Worm (Caenorhabditis elegans): ENCODE results near the gene idpb-2.

idpb-2 gene

DNA sequence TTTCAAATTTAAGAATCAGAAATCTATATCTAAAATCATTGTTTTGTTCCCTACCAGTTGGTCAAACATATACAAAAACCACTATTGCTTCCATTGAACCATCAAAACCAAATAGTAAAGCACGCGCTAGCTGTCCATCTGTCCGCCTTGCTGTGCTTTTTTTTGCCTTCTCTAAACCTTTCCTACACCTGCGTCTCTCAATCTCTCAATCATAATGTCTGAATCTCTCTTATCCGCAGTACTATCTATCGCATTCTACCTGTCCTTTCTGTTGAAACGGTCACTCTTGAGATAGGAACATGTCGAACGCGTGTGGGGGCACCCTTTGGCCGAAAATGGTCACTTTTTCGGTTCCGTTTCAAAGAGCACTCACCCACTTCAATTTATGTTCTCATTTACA lies 22.1 kb downstream of the idpb-2 start (continued):
- TF ChIP-seq mdl-1 (tag; optimal IDR thresholded peaks at IDR 0.05) (peak in 1 of 2 experiments; percentile 6), sup-37 (GFP tag; optimal IDR thresholded peaks at IDR 0.05) (no peak), lin-15B (tag; optimal IDR thresholded peaks at IDR 0.05) (no peak), snu-23 (GFP tag; optimal IDR thresholded peaks at IDR 0.05) (peak; percentile 37), efl-1 (optimal IDR thresholded peaks at IDR 0.05) (peak; percentile 16 to 51), efl-1 (GFP tag; optimal IDR thresholded peaks at IDR 0.05 in 1 of 2) (peak; percentile 10 to 86), hpl-2 (GFP tag; optimal IDR thresholded peaks at IDR 0.05) (no peak), nhr-84 (tag; optimal IDR thresholded peaks at IDR 0.05) (no peak), hlh-17 (GFP tag; optimal IDR thresholded peaks at IDR 0.05; ENCODE audit: borderline replicate concordance) (no peak), ama-1 (optimal IDR thresholded peaks at IDR 0.05) (no peak), ceh-90 (tag; optimal IDR thresholded peaks at IDR 0.05) (no peak), vab-15 (tag; optimal IDR thresholded peaks at IDR 0.05) (no peak), mep-1 (tag; optimal IDR thresholded peaks at IDR 0.05) (peak; percentile 44), C16A3.4 (tag; optimal IDR thresholded peaks at IDR 0.05) (no peak), unc-62 (GFP tag; optimal IDR thresholded peaks at IDR 0.05) (no peak), ztf-4 (tag; optimal IDR thresholded peaks at IDR 0.05) (no peak), aha-1 (tag; optimal IDR thresholded peaks at IDR 0.05) (no peak), lin-35 (GFP tag; optimal IDR thresholded peaks at IDR 0.05) (peak; percentile 12 to 14)

- TF ChIP-seq lin-14 (GFP tag; optimal IDR thresholded peaks at IDR 0.05) (peak; percentile 58), ceh-63 (GFP tag; optimal IDR thresholded peaks at IDR 0.05) (no peak), fkh-10 (GFP tag; optimal IDR thresholded peaks at IDR 0.05) (peak; percentile 87), pqm-1 (tag; optimal IDR thresholded peaks at IDR 0.05) (no peak), lin-39 (tag; optimal IDR thresholded peaks at IDR 0.05) (no peak), lin-35 (GFP tag; optimal IDR thresholded peaks at IDR 0.05) (no peak)
Measured at ce11 chrII:5046209-5047200, 22.9 kb downstream of the idpb-2 start.

DNA sequence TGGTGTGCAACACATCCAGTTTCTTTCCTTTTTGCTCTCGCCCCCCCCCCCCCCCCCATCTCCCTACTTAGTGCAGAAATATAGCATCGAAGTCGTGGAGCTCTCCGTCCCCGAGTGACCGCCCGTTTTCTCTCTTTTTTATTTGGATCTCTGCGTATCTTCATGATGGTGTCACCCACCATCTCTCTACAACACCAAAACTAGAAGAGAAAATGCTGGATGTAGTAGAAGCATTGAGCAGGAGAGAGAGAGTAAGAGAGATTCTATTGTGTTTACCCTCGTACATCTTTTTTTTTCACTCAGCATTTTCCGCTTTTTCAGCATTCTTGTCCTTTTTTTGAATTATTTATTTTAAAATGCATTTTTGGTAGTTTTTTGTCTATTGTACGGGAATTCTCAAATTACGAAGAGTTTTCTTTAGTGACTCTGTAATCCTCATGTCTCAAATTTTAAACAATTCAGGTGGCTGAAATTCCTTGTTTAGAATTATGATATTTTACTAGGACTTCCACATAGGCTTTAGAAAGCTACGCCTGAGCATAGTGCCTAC lies 27.0 kb downstream of the idpb-2 start:
- no peak for TF ChIP-seq C16A3.4 (tag; optimal IDR thresholded peaks at IDR 0.05)
- peak; percentile 57 for TF ChIP-seq unc-86 (tag; optimal IDR thresholded peaks at IDR 0.05)
- TF ChIP-seq rnt-1 (tag; optimal IDR thresholded peaks at IDR 0.05): no peak
- no peak for TF ChIP-seq dpl-1 (GFP tag; optimal IDR thresholded peaks at IDR 0.05)
- TF ChIP-seq nhr-19 (GFP tag; conservative IDR thresholded peaks at IDR 0.05): no peak
- peak; percentile 36 for TF ChIP-seq fkh-8 (tag; optimal IDR thresholded peaks at IDR 0.05)
- no peak for TF ChIP-seq zip-4 (GFP tag; optimal IDR thresholded peaks at IDR 0.05)
- TF ChIP-seq lir-3 (tag; optimal IDR thresholded peaks at IDR 0.05; ENCODE audit: poor library complexity): no peak
- TF ChIP-seq snpc-4 (tag; optimal IDR thresholded peaks at IDR 0.05): no peak
- TF ChIP-seq nhr-76 (tag; optimal IDR thresholded peaks at IDR 0.05): no peak
- TF ChIP-seq mdl-1 (tag; optimal IDR thresholded peaks at IDR 0.05): no peak
- no peak for TF ChIP-seq irx-1 (tag; optimal IDR thresholded peaks at IDR 0.05)
- TF ChIP-seq efl-1 (optimal IDR thresholded peaks at IDR 0.05): no peak
- TF ChIP-seq efl-1 (GFP tag; optimal IDR thresholded peaks at IDR 0.05 in 1 of 2): peak in 1 of 2 experiments; percentile 62
- no peak for TF ChIP-seq lin-13 (GFP tag; optimal IDR thresholded peaks at IDR 0.05)
- TF ChIP-seq nhr-85 (tag): no peak
- TF ChIP-seq lsy-2 (tag; optimal IDR thresholded peaks at IDR 0.05): peak in 1 of 2 experiments; percentile 28
- no peak for TF ChIP-seq nhr-84 (tag; optimal IDR thresholded peaks at IDR 0.05)
- peak; percentile 8 for TF ChIP-seq mep-1 (tag; optimal IDR thresholded peaks at IDR 0.05)
- TF ChIP-seq sup-37 (GFP tag; optimal IDR thresholded peaks at IDR 0.05): no peak
- TF ChIP-seq mab-9 (GFP tag; IDR thresholded peaks at IDR 0.05): no peak
- no peak for TF ChIP-seq lin-39 (tag; optimal IDR thresholded peaks at IDR 0.05)
- TF ChIP-seq isw-1 (GFP tag; IDR thresholded peaks at IDR 0.05): no peak; the same call in 1 of the 2 replicates
- peak in 1 of 3 experiments; percentile 47 for TF ChIP-seq ceh-82 (tag; optimal IDR thresholded peaks at IDR 0.05)
- no peak for TF ChIP-seq pax-3 (tag; optimal IDR thresholded peaks at IDR 0.05)
- TF ChIP-seq fkh-10 (GFP tag; optimal IDR thresholded peaks at IDR 0.05): peak; percentile 63
- no peak for TF ChIP-seq nhr-20 (tag; optimal IDR thresholded peaks at IDR 0.05)
- TF ChIP-seq C04F5.9 (tag; optimal IDR thresholded peaks at IDR 0.05): no peak
- peak; percentile 14 for TF ChIP-seq nhr-71 (tag; optimal IDR thresholded peaks at IDR 0.05)
- TF ChIP-seq ets-5 (GFP tag; IDR thresholded peaks at IDR 0.05): no peak
- peak; percentile 78 for TF ChIP-seq lin-14 (GFP tag; optimal IDR thresholded peaks at IDR 0.05)
- TF ChIP-seq nhr-237 (tag; optimal IDR thresholded peaks at IDR 0.05): no peak
- TF ChIP-seq snu-23 (GFP tag; optimal IDR thresholded peaks at IDR 0.05): peak; percentile 8
- TF ChIP-seq xbp-1 (tag; optimal IDR thresholded peaks at IDR 0.05): no peak

Measured in whole organism, L1 larva.